Fruit fly (Drosophila melanogaster) whole organism, embryonic: ENCODE results near the gene Rassf.

Experiments used
- Abd-B ChIP-seq: fragments of 200-800 bp; sonication (Bioruptor generic); optimal IDR thresholded peaks from 2 replicates; lab custom pipeline; 2018; ENCODE audit warnings: missing biosample characterization, mild to moderate bottlenecking, missing genetic modification characterization, moderate library complexity
- Asciz ChIP-seq: fragments of 200-800 bp; sonication (Bioruptor generic); optimal IDR thresholded peaks from 2 replicates; lab custom pipeline; 2017; ENCODE audit warnings: missing biosample characterization, mild to moderate bottlenecking, missing genetic modification characterization, missing genetic modification reagents
- BtbVII ChIP-seq: fragments of 200-800 bp; sonication (Bioruptor generic); optimal IDR thresholded peaks from 3 replicates; lab custom pipeline; 2017; ENCODE audit warnings: missing biosample characterization, mild to moderate bottlenecking, missing genetic modification characterization
- C15 ChIP-seq: fragments of 200-800 bp; sonication (Bioruptor generic); IDR thresholded peaks from 3 replicates; pipeline ENCODE4 v1.3.6; 2022; ENCODE audit warnings: missing biosample characterization, missing genetic modification characterization
- CG10959 ChIP-seq: fragments of 200-800 bp; sonication (Bioruptor generic); IDR thresholded peaks from 2 replicates; pipeline ENCODE4 v1.3.6; 2022; ENCODE audit warnings: missing biosample characterization, missing genetic modification characterization
- CG11504 ChIP-seq: fragments of 200-800 bp; sonication (Bioruptor generic); optimal IDR thresholded peaks from 3 replicates; lab custom pipeline; 2019; ENCODE audit warnings: missing biosample characterization, mild to moderate bottlenecking, missing genetic modification characterization, moderate library complexity
- CG1233 ChIP-seq: fragments of 200-800 bp; sonication (Bioruptor generic); optimal IDR thresholded peaks from 4 replicates; lab custom pipeline; 2018; ENCODE audit warnings: missing biosample characterization, mild to moderate bottlenecking, missing genetic modification characterization
- CG13123 ChIP-seq: fragments of 200-800 bp; sonication (Bioruptor generic); optimal IDR thresholded peaks from 2 replicates; lab custom pipeline; 2016; ENCODE audit warnings: missing biosample characterization, missing genetic modification characterization
- CG13424 ChIP-seq: fragments of 200-800 bp; sonication (Bioruptor generic); optimal IDR thresholded peaks from 2 replicates; lab custom pipeline; 2019; ENCODE audit warnings: missing biosample characterization, mild to moderate bottlenecking, missing genetic modification characterization, moderate library complexity
- CG13624 ChIP-seq: fragments of 200-800 bp; sonication (Bioruptor generic); optimal IDR thresholded peaks from 2 replicates; lab custom pipeline; 2016; ENCODE audit warnings: missing biosample characterization, missing genetic modification characterization
- CG14710 ChIP-seq: fragments of 200-800 bp; sonication (Bioruptor generic); optimal IDR thresholded peaks from 3 replicates; lab custom pipeline; 2019; ENCODE audit warnings: missing biosample characterization, mild to moderate bottlenecking, missing genetic modification characterization, moderate library complexity
- CG15073 ChIP-seq: fragments of 200-800 bp; sonication (Bioruptor generic); optimal IDR thresholded peaks from 2 replicates; lab custom pipeline; 2016; ENCODE audit warnings: missing biosample characterization, missing genetic modification characterization
- CG17612 ChIP-seq: fragments of 200-800 bp; sonication (Bioruptor generic); IDR thresholded peaks from 2 replicates; pipeline ENCODE4 v1.3.6; 2022; ENCODE audit warnings: missing biosample characterization, missing genetic modification characterization
- CG18599 ChIP-seq: fragments of 200-800 bp; sonication (Bioruptor generic); optimal IDR thresholded peaks from 3 replicates; lab custom pipeline; 2017; ENCODE audit warnings: missing biosample characterization, missing genetic modification characterization, mild to moderate bottlenecking, moderate library complexity, missing genetic modification reagents
- CG2120 ChIP-seq: fragments of 200-800 bp; sonication (Bioruptor generic); optimal IDR thresholded peaks from 3 replicates; lab custom pipeline; 2016; ENCODE audit warnings: missing biosample characterization, missing genetic modification characterization
- CG2678 ChIP-seq: fragments of 200-800 bp; sonication (Bioruptor generic); optimal IDR thresholded peaks from 3 replicates; lab custom pipeline; 2019; ENCODE audit warnings: missing biosample characterization, mild to moderate bottlenecking, missing genetic modification characterization, moderate library complexity
- CG2875 ChIP-seq: fragments of 200-800 bp; sonication (Bioruptor generic); optimal IDR thresholded peaks from 2 replicates; lab custom pipeline; 2017; ENCODE audit warnings: missing biosample characterization, mild to moderate bottlenecking, missing genetic modification characterization, missing genetic modification reagents
- CG32532 ChIP-seq: fragments of 200-800 bp; sonication (Bioruptor generic); IDR thresholded peaks from 2 replicates; pipeline ENCODE4 v1.3.6; 2022; ENCODE audit warnings: missing biosample characterization, missing genetic modification characterization
- CG34422 ChIP-seq: fragments of 200-800 bp; sonication (Bioruptor generic); IDR thresholded peaks from 3 replicates; pipeline ENCODE4 v1.3.6; 2022; ENCODE audit warnings: missing biosample characterization, missing genetic modification characterization
- CG7271 ChIP-seq: fragments of 200-800 bp; sonication (Bioruptor generic); optimal IDR thresholded peaks from 2 replicates; lab custom pipeline; 2018; ENCODE audit warnings: missing biosample characterization, mild to moderate bottlenecking, missing genetic modification characterization, moderate library complexity
- CG7839 ChIP-seq: fragments of 200-800 bp; sonication (Bioruptor generic); optimal IDR thresholded peaks from 3 replicates; lab custom pipeline; 2018; ENCODE audit warnings: missing biosample characterization, mild to moderate bottlenecking, missing genetic modification characterization, moderate library complexity
- CG8089 ChIP-seq: fragments of 200-800 bp; sonication (Bioruptor generic); optimal IDR thresholded peaks from 3 replicates; lab custom pipeline; 2016; ENCODE audit warnings: missing biosample characterization, missing genetic modification characterization
- CG8281 ChIP-seq: fragments of 200-800 bp; sonication (Bioruptor generic); optimal IDR thresholded peaks from 2 replicates; lab custom pipeline; 2018; ENCODE audit warnings: missing biosample characterization, mild to moderate bottlenecking, missing genetic modification characterization, moderate library complexity
- CG8765 ChIP-seq: fragments of 200-800 bp; sonication (Bioruptor generic); IDR thresholded peaks from 2 replicates; pipeline ENCODE4 v1.3.6; 2022; ENCODE audit warnings: missing biosample characterization, missing genetic modification characterization
- CoRest ChIP-seq: fragments of 200-800 bp; sonication (Bioruptor generic); optimal IDR thresholded peaks from 3 replicates; lab custom pipeline; 2018; ENCODE audit warnings: missing biosample characterization, mild to moderate bottlenecking, missing genetic modification characterization, moderate library complexity
- D19A ChIP-seq: fragments of 200-800 bp; optimal IDR thresholded peaks from 3 replicates; lab custom pipeline; 2019; ENCODE audit warnings: missing biosample characterization, mild to moderate bottlenecking, missing genetic modification characterization, moderate library complexity
- Drgx ChIP-seq: fragments of 200-800 bp; sonication (Bioruptor generic); IDR thresholded peaks from 2 replicates; pipeline ENCODE4 v1.3.6; 2022; ENCODE audit warnings: missing biosample characterization, missing genetic modification characterization
- Eip74EF ChIP-seq, 2 experiments: fragments of 200-800 bp in 1 of 2; fragments of >200 bp in 1 of 2; sonication (Bioruptor generic) in 1 of 2; optimal IDR thresholded peaks; 2 replicates each; lab custom pipeline; 2017 to 2019; ENCODE audit warnings: missing biosample characterization in 2 of 2, missing genetic modification characterization in 2 of 2, mild to moderate bottlenecking in 1 of 2, moderate library complexity in 1 of 2
- HHEX ChIP-seq: fragments of 200-800 bp; sonication (Bioruptor generic); optimal IDR thresholded peaks from 3 replicates; lab custom pipeline; 2017; ENCODE audit warnings: missing biosample characterization, mild to moderate bottlenecking, missing genetic modification characterization, missing genetic modification reagents
- Hmr ChIP-seq: fragments of 200-800 bp; sonication (Bioruptor generic); optimal IDR thresholded peaks from 3 replicates; lab custom pipeline; 2017; ENCODE audit warnings: mild to moderate bottlenecking, missing biosample characterization, missing genetic modification reagents, missing genetic modification characterization
- Hr51 ChIP-seq, 2 experiments: fragments of 200-800 bp; sonication (Bioruptor generic); optimal IDR thresholded peaks; 2 replicates in 1 of 2; 3 replicates in 1 of 2; lab custom pipeline; 2016 to 2018; ENCODE audit warnings: missing biosample characterization in 2 of 2, missing genetic modification characterization in 2 of 2, mild to moderate bottlenecking in 1 of 2, moderate library complexity in 1 of 2
- Lim3 ChIP-seq: fragments of 200-800 bp; sonication (Bioruptor generic); IDR thresholded peaks from 2 replicates; pipeline ENCODE4 v1.3.6; 2022; ENCODE audit warnings: missing biosample characterization, missing genetic modification characterization
- Max ChIP-seq: fragments of 200-800 bp; sonication (Bioruptor generic); optimal IDR thresholded peaks from 2 replicates; lab custom pipeline; 2016; ENCODE audit warnings: missing biosample characterization, mild to moderate bottlenecking, missing genetic modification characterization
- NFAT ChIP-seq: fragments of 200-800 bp; sonication (Bioruptor generic); IDR thresholded peaks from 2 replicates; pipeline ENCODE4 v1.3.6; 2022; ENCODE audit warnings: missing biosample characterization, missing genetic modification characterization
- Oli ChIP-seq: fragments of 200-800 bp; sonication (Bioruptor generic); optimal IDR thresholded peaks from 2 replicates; lab custom pipeline; 2018; ENCODE audit warnings: missing biosample characterization, mild to moderate bottlenecking, missing genetic modification characterization, moderate library complexity
- Side ChIP-seq: fragments of 200-800 bp; sonication (Bioruptor generic); optimal IDR thresholded peaks from 2 replicates; lab custom pipeline; 2016; ENCODE audit warnings: missing biosample characterization, missing genetic modification characterization
- Usf ChIP-seq: fragments of 200-800 bp; sonication (Bioruptor generic); optimal IDR thresholded peaks from 2 replicates; lab custom pipeline; 2017; ENCODE audit warnings: missing genotype, missing biosample characterization, missing genetic modification characterization
- ash1 ChIP-seq: fragments of 200-800 bp; sonication (Bioruptor generic); optimal IDR thresholded peaks from 2 replicates; lab custom pipeline; 2018; ENCODE audit warnings: missing biosample characterization, mild to moderate bottlenecking, missing genetic modification characterization
- cwo ChIP-seq: fragments of 200-800 bp; sonication (Bioruptor generic); optimal IDR thresholded peaks from 3 replicates; lab custom pipeline; 2017; ENCODE audit warnings: missing biosample characterization, missing genetic modification characterization, mild to moderate bottlenecking, moderate library complexity, missing genetic modification reagents
- ewg ChIP-seq: fragments of 200-800 bp; sonication (Bioruptor generic); optimal IDR thresholded peaks from 3 replicates; lab custom pipeline; 2017; ENCODE audit warnings: mild to moderate bottlenecking, missing biosample characterization, missing genetic modification reagents, missing genetic modification characterization
- fd96Cb ChIP-seq: fragments of 200-800 bp; sonication (Bioruptor generic); optimal IDR thresholded peaks from 2 replicates; lab custom pipeline; 2018; ENCODE audit warnings: missing biosample characterization, mild to moderate bottlenecking, missing genetic modification characterization, moderate library complexity
- ftz-f1 ChIP-seq: fragments of 200-800 bp; sonication (Bioruptor generic); optimal IDR thresholded peaks from 2 replicates; lab custom pipeline; 2016; ENCODE audit warnings: missing biosample characterization, missing genetic modification characterization
- gce ChIP-seq: fragments of 200-800 bp; sonication (Bioruptor generic); IDR thresholded peaks from 3 replicates; pipeline ENCODE4 v1.3.6; 2022; ENCODE audit warnings: missing biosample characterization, missing genetic modification characterization
- gro ChIP-seq: fragments of 200-800 bp; sonication (Bioruptor generic); optimal IDR thresholded peaks from 2 replicates; lab custom pipeline; 2016; ENCODE audit warnings: missing biosample characterization, missing genetic modification characterization
- hb ChIP-seq: fragments of 200-800 bp; sonication (Bioruptor generic); IDR thresholded peaks from 3 replicates; pipeline ENCODE4 v1.3.6; 2022; ENCODE audit warnings: missing biosample characterization, missing genetic modification characterization; ENCODE audit not compliant: partially characterized antibody
- knrl ChIP-seq: fragments of 200-800 bp; sonication (Bioruptor generic); IDR thresholded peaks from 3 replicates; pipeline ENCODE4 v1.3.6; 2022; ENCODE audit warnings: missing biosample characterization, missing genetic modification characterization; ENCODE audit not compliant: partially characterized antibody
- lab ChIP-seq: fragments of 200-800 bp; sonication (Bioruptor generic); optimal IDR thresholded peaks from 3 replicates; lab custom pipeline; 2017; ENCODE audit warnings: missing biosample characterization, missing genetic modification characterization, mild to moderate bottlenecking, moderate library complexity, missing genetic modification reagents
- lmd ChIP-seq: fragments of 200-800 bp; sonication (Bioruptor generic); IDR thresholded peaks from 2 replicates; pipeline ENCODE4 v1.3.6; 2022; ENCODE audit warnings: missing biosample characterization, missing genetic modification characterization
- luna ChIP-seq: fragments of 200-800 bp; sonication (Bioruptor generic); optimal IDR thresholded peaks from 2 replicates; lab custom pipeline; 2016; ENCODE audit warnings: missing biosample characterization, missing genetic modification characterization
- mam ChIP-seq: fragments of 200-800 bp; sonication (Bioruptor generic); optimal IDR thresholded peaks from 3 replicates; lab custom pipeline; 2016; ENCODE audit warnings: missing biosample characterization, missing genetic modification characterization
- zf30C ChIP-seq: fragments of 200-800 bp; sonication (Bioruptor generic); optimal IDR thresholded peaks from 3 replicates; lab custom pipeline; 2018; ENCODE audit warnings: missing biosample characterization, mild to moderate bottlenecking, missing genetic modification characterization

Rassf gene

DNA sequence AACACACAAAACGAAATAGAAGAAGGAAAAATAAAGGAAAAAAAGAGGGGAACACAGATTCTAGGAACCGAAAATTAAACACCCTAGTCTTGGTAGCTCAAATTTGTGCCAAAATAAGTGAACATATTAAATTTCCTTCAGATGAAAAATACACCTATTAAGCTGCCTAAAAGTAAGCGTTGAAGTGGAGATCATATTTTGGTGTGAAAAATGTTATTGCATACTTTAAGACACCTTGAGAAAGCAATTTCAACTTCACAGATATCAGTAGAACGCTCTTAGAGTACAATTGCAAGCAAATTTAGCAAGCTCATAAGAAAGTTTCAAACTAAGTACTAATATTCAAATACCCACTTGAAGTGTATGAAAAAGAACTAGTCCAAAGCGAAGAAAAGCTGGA, 7.0 kb downstream of the Rassf start (continued):
- TF ChIP-seq Asciz: no peak
- TF ChIP-seq CG8281: no peak
- peak; percentile 43 for TF ChIP-seq BtbVII (GFP tag; lab: Kevin White, UChicago)
- no peak for TF ChIP-seq knrl (GFP tag; lab: Robert Waterston, UW)
- peak in 1 of 2 experiments; percentile 18 for TF ChIP-seq Hr51 (GFP tag; optimal IDR thresholded peaks at IDR 0.05; lab: Kevin White, UChicago)
- peak; percentile 48 for TF ChIP-seq CG2120 (GFP tag; lab: Kevin White, UChicago)
- no peak for TF ChIP-seq CG2875 (GFP tag; lab: Kevin White, UChicago)
- no peak for TF ChIP-seq CG10959
- TF ChIP-seq Usf (GFP tag; lab: Kevin White, UChicago): no peak
- no peak for TF ChIP-seq Lim3 (GFP tag; lab: Robert Waterston, UW)
- peak; percentile 39 for TF ChIP-seq gro (GFP tag; lab: Kevin White, UChicago)
- TF ChIP-seq HHEX: no peak
- peak; percentile 36 for TF ChIP-seq lab (GFP tag; lab: Kevin White, UChicago)
- no peak for TF ChIP-seq CG15073 (GFP tag; lab: Kevin White, UChicago)
- TF ChIP-seq Max (GFP tag; lab: Kevin White, UChicago): no peak
- TF ChIP-seq Oli (tag; lab: Kevin White, UChicago): no peak
- no peak for TF ChIP-seq CG8765 (GFP tag; lab: Robert Waterston, UW)
- TF ChIP-seq Hmr: peak; percentile 27
- TF ChIP-seq cwo: peak; percentile 8
- TF ChIP-seq CG2678: peak; percentile 56
- TF ChIP-seq CG14710 (tag; lab: Kevin White, UChicago): no peak
- TF ChIP-seq CG18599 (GFP tag; lab: Kevin White, UChicago): peak; percentile 68
- TF ChIP-seq ftz-f1 (GFP tag; lab: Kevin White, UChicago): no peak
- TF ChIP-seq CG17612 (GFP tag; lab: Robert Waterston, UW): 0 out of 2 replicates have a peak, but pooled peaks have one; percentile 32
- TF ChIP-seq CoRest (tag; lab: Kevin White, UChicago): peak; percentile 22
- no peak for TF ChIP-seq ewg (GFP tag; lab: Kevin White, UChicago)
- peak; percentile 36 for TF ChIP-seq CG13424
- peak; percentile 10 for TF ChIP-seq Abd-B (GFP tag; lab: Kevin White, UChicago)
- no peak for TF ChIP-seq lmd (GFP tag; lab: Robert Waterston, UW)
- TF ChIP-seq hb (GFP tag; lab: Robert Waterston, UW): no peak
- TF ChIP-seq CG13624 (GFP tag; lab: Kevin White, UChicago): peak; percentile 59
- TF ChIP-seq mam: peak; percentile 34
- no peak for TF ChIP-seq NFAT (GFP tag; lab: Robert Waterston, UW)
- TF ChIP-seq CG11504 (tag; lab: Kevin White, UChicago): peak; percentile 44
- no peak for TF ChIP-seq CG7271 (tag; lab: Kevin White, UChicago)
- peak; percentile 60 for TF ChIP-seq D19A (tag; lab: Kevin White, UChicago)

DNA sequence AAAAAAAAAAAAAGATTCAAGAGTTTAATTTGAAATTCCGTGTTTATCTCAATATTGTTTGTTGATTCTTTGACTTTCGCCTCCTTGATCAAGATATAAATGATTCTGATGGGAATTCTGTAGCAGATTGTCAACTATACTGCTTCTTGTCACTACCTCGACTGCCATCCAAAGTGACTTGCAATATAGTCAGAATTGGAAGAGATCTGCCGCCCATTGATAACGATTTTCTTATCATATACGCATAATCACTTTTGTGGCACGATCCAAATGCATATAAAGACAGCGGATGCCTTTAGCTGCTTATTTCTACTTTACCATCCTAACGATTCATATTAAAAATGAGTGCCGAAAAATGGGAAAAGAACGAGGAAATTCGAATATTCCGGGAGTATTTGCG, 18.5 kb downstream of the Rassf start, which contains the start of gene CG6738:
CG6738 (plus strand) TSS at position 301 of the 400 bp plus-strand sequence.
- TF ChIP-seq ash1 (GFP tag; lab: Kevin White, UChicago) (no peak), zf30C (no peak), CG13123 (no peak), fd96Cb (no peak), C15 (GFP tag; lab: Robert Waterston, UW) (no peak), CG7839 (tag; lab: Kevin White, UChicago) (no peak), CG32532 (GFP tag; lab: Robert Waterston, UW) (no peak), luna (GFP tag; lab: Kevin White, UChicago) (no peak), Eip74EF (GFP tag; optimal IDR thresholded peaks at IDR 0.05; lab: Kevin White, UChicago) (no peak), gce (GFP tag; lab: Robert Waterston, UW) (no peak), CG8089 (GFP tag; lab: Kevin White, UChicago) (no peak), CG1233 (GFP tag; lab: Kevin White, UChicago) (no peak), CG34422 (GFP tag; lab: Robert Waterston, UW) (no peak), knrl (GFP tag; lab: Robert Waterston, UW) (no peak), Side (GFP tag; lab: Kevin White, UChicago) (no peak), Drgx (no peak)
